Worm (Caenorhabditis elegans): Measurements from ENCODE around the gene C18F10.2.

DNA sequence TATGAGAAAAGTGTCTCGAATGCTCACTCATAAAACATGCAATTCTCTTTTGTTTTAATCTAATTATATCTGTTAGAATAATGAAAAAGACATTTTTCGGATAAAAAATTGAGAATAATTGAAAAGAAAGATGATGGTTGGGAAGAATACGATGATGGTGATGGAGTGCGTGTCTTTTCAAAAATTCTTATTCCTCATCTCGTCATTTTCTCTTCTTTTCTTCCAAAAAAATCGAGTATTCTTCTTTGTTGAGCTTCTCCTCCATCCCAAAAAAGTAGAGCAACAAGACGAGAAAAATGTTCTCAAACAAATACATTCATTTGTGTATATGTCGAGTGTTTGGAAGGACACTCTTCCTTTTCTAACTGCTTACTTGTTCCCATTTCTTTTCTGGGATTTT is 24.6 kb downstream of the C18F10.2 start:
- TF ChIP-seq flt-1 (GFP tag; IDR thresholded peaks at IDR 0.05), result no peak
- TF ChIP-seq tbx-37 (GFP tag; conservative IDR thresholded peaks at IDR 0.05), result no peak
- no peak for TF ChIP-seq pes-1 (GFP tag; IDR thresholded peaks at IDR 0.05)
- no peak for TF ChIP-seq sea-1 (GFP tag; conservative IDR thresholded peaks at IDR 0.05)
- TF ChIP-seq ama-1 (optimal IDR thresholded peaks at IDR 0.05), result no peak
- no peak for TF ChIP-seq tbx-11 (GFP tag; IDR thresholded peaks at IDR 0.05)
- no peak for TF ChIP-seq scrt-1 (GFP tag; IDR thresholded peaks at IDR 0.05)
- no peak for TF ChIP-seq tra-4 (tag; optimal IDR thresholded peaks at IDR 0.05)
- no peak for TF ChIP-seq F13C5.2 (tag; optimal IDR thresholded peaks at IDR 0.05)
